Worm (Caenorhabditis elegans) whole organism, L1 larva: ENCODE data around the gene mdt-4.
"Not testable (repeated sequence)": the region's sequence is repeated elsewhere in the genome, so short reads cannot be mapped to it uniquely, and the experiment has no call there.

ENCODE experiments used
- elt-3 ChIP-seq, 6 experiments: fragments of 150-350 bp in 1 of 6; sonication (generic microtip); optimal IDR thresholded peaks; 2 replicates each; lab custom pipeline; 2017 to 2018; ENCODE audit warnings: missing biosample characterization in 6 of 6, missing genetic modification characterization in 6 of 6, inconsistent platforms in 1 of 6
- jun-1 ChIP-seq: fragments of 150-350 bp; optimal IDR thresholded peaks from 2 replicates; lab custom pipeline; 2014; ENCODE audit warnings: missing biosample characterization, missing genetic modification reagents, missing genetic modification characterization
- lin-15B ChIP-seq: fragments of 150-350 bp; sonication (generic microtip); optimal IDR thresholded peaks from 3 replicates; lab custom pipeline; 2014; ENCODE audit warnings: missing biosample characterization, missing genetic modification characterization
- nhr-11 ChIP-seq: fragments of 150-350 bp; optimal IDR thresholded peaks from 2 replicates; lab custom pipeline; 2014; ENCODE audit warnings: missing biosample characterization, missing genetic modification characterization
- pag-3 ChIP-seq: sonication (generic microtip); optimal IDR thresholded peaks from 2 replicates; lab custom pipeline; 2017; ENCODE audit warnings: missing genetic modification characterization, mild to moderate bottlenecking, missing compliant biosample characterization, antibody characterized with exemption, borderline replicate concordance; ENCODE audit not compliant: insufficient read depth

DNA sequence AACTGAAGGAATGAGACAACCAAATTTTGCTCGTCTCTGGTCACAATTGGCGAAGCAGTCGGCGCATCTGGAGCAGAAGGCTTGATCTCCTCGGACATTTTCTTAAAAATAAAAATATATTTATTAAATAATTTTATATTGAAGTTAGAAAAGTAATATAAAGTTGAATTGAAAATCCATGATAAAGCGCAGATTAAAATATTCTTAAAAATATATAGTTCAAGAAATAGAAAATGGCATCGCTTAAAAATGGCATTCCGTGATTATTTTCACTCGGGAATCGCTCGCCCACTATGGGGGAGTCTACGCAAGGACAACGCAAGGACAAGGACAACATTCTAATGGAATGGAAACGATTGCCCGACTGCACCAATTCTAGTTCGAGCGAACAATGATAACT lies 40.1 kb downstream of the mdt-4 start, which contains the start of gene sgt-1:
- TF ChIP-seq elt-3 (tag; optimal IDR thresholded peaks at IDR 0.05; lab: Kevin White, UChicago); jun-1 (tag; lab: Kevin White, UChicago); pag-3; lin-15B; nhr-11: not testable (repeated sequence)
